Fruit fly (Drosophila melanogaster) whole organism, embryonic: ENCODE measurements around the gene CG10584.

ENCODE experiments used
- Abd-B ChIP-seq: fragments of 200-800 bp; sonication (Bioruptor generic); optimal IDR thresholded peaks from 2 replicates; lab custom pipeline; 2018; ENCODE audit warnings: missing biosample characterization, mild to moderate bottlenecking, missing genetic modification characterization, moderate library complexity
- CG10147 ChIP-seq: fragments of 200-800 bp; sonication (Bioruptor generic); optimal IDR thresholded peaks from 2 replicates; lab custom pipeline; 2019; ENCODE audit warnings: missing biosample characterization, mild to moderate bottlenecking, missing genetic modification characterization, moderate library complexity
- CG10654 ChIP-seq: fragments of 200-800 bp; sonication (Bioruptor generic); optimal IDR thresholded peaks from 2 replicates; lab custom pipeline; 2016; ENCODE audit warnings: missing biosample characterization, missing genetic modification characterization
- CG11093 ChIP-seq: fragments of 200-800 bp; sonication (Bioruptor generic); IDR thresholded peaks from 3 replicates; pipeline ENCODE4 v1.3.6; 2022; ENCODE audit warnings: missing biosample characterization, missing genetic modification characterization
- CG11695 ChIP-seq: fragments of 200-800 bp; sonication (Bioruptor generic); IDR thresholded peaks from 3 replicates; pipeline ENCODE4 v1.3.6; 2022; ENCODE audit warnings: missing biosample characterization, missing genetic modification characterization
- CG12155 ChIP-seq: fragments of 200-800 bp; sonication (Bioruptor generic); optimal IDR thresholded peaks from 3 replicates; lab custom pipeline; 2016; ENCODE audit warnings: missing biosample characterization, missing genetic modification characterization
- CG15011 ChIP-seq: fragments of 200-800 bp; sonication (Bioruptor generic); optimal IDR thresholded peaks from 3 replicates; lab custom pipeline; 2018; ENCODE audit warnings: missing biosample characterization, mild to moderate bottlenecking, missing genetic modification characterization
- CG15073 ChIP-seq: fragments of 200-800 bp; sonication (Bioruptor generic); optimal IDR thresholded peaks from 2 replicates; lab custom pipeline; 2016; ENCODE audit warnings: missing biosample characterization, missing genetic modification characterization
- CG15479 ChIP-seq: fragments of 200-800 bp; sonication (Bioruptor generic); optimal IDR thresholded peaks from 3 replicates; lab custom pipeline; 2019; ENCODE audit warnings: missing biosample characterization, mild to moderate bottlenecking, missing genetic modification characterization, moderate library complexity
- CG1602 ChIP-seq: fragments of 200-800 bp; sonication (Bioruptor generic); optimal IDR thresholded peaks from 3 replicates; lab custom pipeline; 2016; ENCODE audit warnings: missing biosample characterization, missing genetic modification characterization
- CG17385 ChIP-seq: fragments of 200-800 bp; sonication (Bioruptor generic); optimal IDR thresholded peaks from 3 replicates; lab custom pipeline; 2018; ENCODE audit warnings: missing biosample characterization, mild to moderate bottlenecking, missing genetic modification characterization
- CG1832 ChIP-seq: fragments of 200-800 bp; sonication (Bioruptor generic); optimal IDR thresholded peaks from 2 replicates; lab custom pipeline; 2017; ENCODE audit warnings: missing biosample characterization, mild to moderate bottlenecking, missing genetic modification characterization, inconsistent platforms
- CG2199 ChIP-seq: fragments of 200-800 bp; sonication (Bioruptor generic); IDR thresholded peaks from 3 replicates; pipeline ENCODE4 v1.3.6; 2022; ENCODE audit warnings: missing biosample characterization, missing genetic modification characterization
- CG2889 ChIP-seq: fragments of 200-800 bp; sonication (Bioruptor generic); IDR thresholded peaks from 3 replicates; pipeline ENCODE4 v1.3.6; 2022; ENCODE audit warnings: missing biosample characterization, missing genetic modification characterization
- CG4707 ChIP-seq: fragments of 200-800 bp; sonication (Bioruptor generic); optimal IDR thresholded peaks from 2 replicates; lab custom pipeline; 2018; ENCODE audit warnings: missing biosample characterization, mild to moderate bottlenecking, missing genetic modification characterization, moderate library complexity
- CG6272 ChIP-seq: fragments of 200-800 bp; sonication (Bioruptor generic); IDR thresholded peaks from 2 replicates; pipeline ENCODE4 v1.3.6; 2022; ENCODE audit warnings: missing biosample characterization, missing genetic modification characterization
- Deaf1 ChIP-seq: fragments of 200-800 bp; optimal IDR thresholded peaks from 3 replicates; lab custom pipeline; 2019; ENCODE audit warnings: missing biosample characterization, mild to moderate bottlenecking, missing genetic modification characterization, moderate library complexity
- Dll ChIP-seq: fragments of 200-800 bp; sonication (Bioruptor generic); IDR thresholded peaks from 4 replicates; pipeline ENCODE4 v1.3.6; 2022; ENCODE audit warnings: missing biosample characterization, missing genetic modification characterization; ENCODE audit not compliant: partially characterized antibody
- Dref ChIP-seq: fragments of 200-800 bp; sonication (Bioruptor generic); IDR thresholded peaks from 2 replicates; pipeline ENCODE4 v1.3.6; 2022; ENCODE audit warnings: missing biosample characterization, missing genetic modification characterization
- Drgx ChIP-seq: fragments of 200-800 bp; sonication (Bioruptor generic); IDR thresholded peaks from 2 replicates; pipeline ENCODE4 v1.3.6; 2022; ENCODE audit warnings: missing biosample characterization, missing genetic modification characterization
- Fer2 ChIP-seq: fragments of 200-800 bp; sonication (Bioruptor generic); optimal IDR thresholded peaks from 2 replicates; lab custom pipeline; 2018; ENCODE audit warnings: missing biosample characterization, mild to moderate bottlenecking, missing genetic modification characterization, moderate library complexity
- Fer3 ChIP-seq: fragments of 200-800 bp; sonication (Bioruptor generic); optimal IDR thresholded peaks from 2 replicates; lab custom pipeline; 2018; ENCODE audit warnings: missing biosample characterization, mild to moderate bottlenecking, missing genetic modification characterization, moderate library complexity
- HLH3B ChIP-seq: fragments of 200-800 bp; sonication (Bioruptor generic); IDR thresholded peaks from 2 replicates; pipeline ENCODE4 v1.3.6; 2022; ENCODE audit warnings: missing biosample characterization, missing genetic modification characterization
- HmgZ ChIP-seq: fragments of 200-800 bp; sonication (Bioruptor generic); optimal IDR thresholded peaks from 2 replicates; lab custom pipeline; 2018; ENCODE audit warnings: missing biosample characterization, mild to moderate bottlenecking, missing genetic modification characterization
- Hr78 ChIP-seq, 2 experiments: fragments of 200-800 bp in 1 of 2; fragments of >200 bp in 1 of 2; sonication (Bioruptor generic) in 1 of 2; optimal IDR thresholded peaks; 2 replicates each; lab custom pipeline; 2017 to 2019; ENCODE audit warnings: missing biosample characterization in 2 of 2, missing genetic modification characterization in 2 of 2, mild to moderate bottlenecking in 1 of 2, moderate library complexity in 1 of 2
- Rx ChIP-seq: fragments of 200-800 bp; sonication (Bioruptor generic); IDR thresholded peaks from 2 replicates; pipeline ENCODE4 v1.3.6; 2022; ENCODE audit warnings: missing biosample characterization, missing genetic modification characterization
- Trl ChIP-seq, 3 experiments: fragments of >200 bp in 2 of 3; fragments of 200-800 bp in 1 of 3; sonication (Bioruptor generic) in 1 of 3; optimal IDR thresholded peaks; 2 replicates in 1 of 3; 3 replicates in 2 of 3; lab custom pipeline; 2016 to 2017; ENCODE audit warnings: missing biosample characterization in 1 of 3, missing genetic modification characterization in 1 of 3
- aop ChIP-seq: fragments of 200-800 bp; sonication (Bioruptor generic); IDR thresholded peaks from 2 replicates; pipeline ENCODE4 v1.3.6; 2022; ENCODE audit warnings: missing biosample characterization, missing genetic modification characterization
- az2 ChIP-seq: fragments of 200-800 bp; sonication (Bioruptor generic); optimal IDR thresholded peaks from 3 replicates; lab custom pipeline; 2016; ENCODE audit warnings: missing biosample characterization, missing genetic modification characterization
- chn ChIP-seq: fragments of 200-800 bp; sonication (Bioruptor generic); optimal IDR thresholded peaks from 2 replicates; lab custom pipeline; 2016; ENCODE audit warnings: missing biosample characterization, missing genetic modification characterization
- crol ChIP-seq: fragments of 200-800 bp; sonication (Bioruptor generic); IDR thresholded peaks from 2 replicates; pipeline ENCODE4 v1.3.6; 2022; ENCODE audit warnings: missing biosample characterization, missing genetic modification characterization
- cwo ChIP-seq: fragments of 200-800 bp; sonication (Bioruptor generic); optimal IDR thresholded peaks from 3 replicates; lab custom pipeline; 2017; ENCODE audit warnings: missing biosample characterization, missing genetic modification characterization, mild to moderate bottlenecking, moderate library complexity, missing genetic modification reagents
- dati ChIP-seq: fragments of 200-800 bp; sonication (Bioruptor generic); IDR thresholded peaks from 2 replicates; pipeline ENCODE4 v1.3.6; 2022; ENCODE audit warnings: missing biosample characterization, missing genetic modification characterization
- en ChIP-seq: fragments of 200-800 bp; sonication (Bioruptor generic); optimal IDR thresholded peaks from 2 replicates; lab custom pipeline; 2016; ENCODE audit warnings: missing biosample characterization, missing genetic modification characterization
- gcm2 ChIP-seq: fragments of 200-800 bp; sonication (Bioruptor generic); optimal IDR thresholded peaks from 2 replicates; lab custom pipeline; 2016; ENCODE audit warnings: missing biosample characterization, missing genetic modification characterization
- grn ChIP-seq: fragments of 200-800 bp; sonication (Bioruptor generic); optimal IDR thresholded peaks from 3 replicates; lab custom pipeline; 2017; ENCODE audit warnings: missing biosample characterization, missing genetic modification characterization
- lbe ChIP-seq: fragments of 200-800 bp; sonication (Bioruptor generic); optimal IDR thresholded peaks from 2 replicates; lab custom pipeline; 2016; ENCODE audit warnings: missing biosample characterization, mild to moderate bottlenecking, missing genetic modification characterization
- nau ChIP-seq: fragments of 200-800 bp; sonication (Bioruptor generic); optimal IDR thresholded peaks from 3 replicates; lab custom pipeline; 2017; ENCODE audit warnings: missing biosample characterization, mild to moderate bottlenecking, missing genetic modification characterization, missing genetic modification reagents
- pho ChIP-seq: fragments of 200-800 bp; sonication (Bioruptor generic); optimal IDR thresholded peaks from 2 replicates; lab custom pipeline; 2016; ENCODE audit warnings: missing biosample characterization, missing genetic modification characterization
- pros ChIP-seq: fragments of 200-800 bp; sonication (Bioruptor generic); optimal IDR thresholded peaks from 3 replicates; lab custom pipeline; 2019; ENCODE audit warnings: missing biosample characterization, mild to moderate bottlenecking, missing genetic modification characterization, moderate library complexity
- psq ChIP-seq: fragments of 200-800 bp; sonication (Bioruptor generic); optimal IDR thresholded peaks from 2 replicates; lab custom pipeline; 2017; ENCODE audit warnings: missing biosample characterization, missing genetic modification characterization
- rib ChIP-seq: fragments of 200-800 bp; sonication (Bioruptor generic); IDR thresholded peaks from 2 replicates; pipeline ENCODE4 v1.3.6; 2022; ENCODE audit warnings: missing biosample characterization, missing genetic modification characterization
- row ChIP-seq: fragments of 200-800 bp; sonication (Bioruptor generic); IDR thresholded peaks from 3 replicates; pipeline ENCODE4 v1.3.6; 2022; ENCODE audit warnings: missing biosample characterization, missing genetic modification characterization
- sens ChIP-seq: fragments of 200-800 bp; sonication (Bioruptor generic); peaks from one replicate; lab custom pipeline; 2016; ENCODE audit warnings: missing biosample characterization, missing genetic modification characterization
- slbo ChIP-seq: fragments of 200-800 bp; sonication (Bioruptor generic); IDR thresholded peaks from 2 replicates; pipeline ENCODE4 v1.3.6; 2022; ENCODE audit warnings: missing biosample characterization, missing genetic modification characterization
- sug ChIP-seq: fragments of 200-800 bp; optimal IDR thresholded peaks from 2 replicates; lab custom pipeline; 2019; ENCODE audit warnings: missing biosample characterization, mild to moderate bottlenecking, missing genetic modification characterization, moderate library complexity
- tin ChIP-seq: fragments of 200-800 bp; sonication (Bioruptor generic); optimal IDR thresholded peaks from 3 replicates; lab custom pipeline; 2016; ENCODE audit warnings: missing biosample characterization, missing genetic modification characterization
- twi ChIP-seq: fragments of 200-800 bp; optimal IDR thresholded peaks from 2 replicates; lab custom pipeline; 2019; ENCODE audit warnings: missing biosample characterization, mild to moderate bottlenecking, missing genetic modification characterization, moderate library complexity
- vnd ChIP-seq: fragments of 200-800 bp; sonication (Bioruptor generic); IDR thresholded peaks from 3 replicates; pipeline ENCODE4 v1.3.6; 2022; ENCODE audit warnings: missing biosample characterization, missing genetic modification characterization; ENCODE audit not compliant: partially characterized antibody
- wek ChIP-seq: fragments of 200-800 bp; sonication (Bioruptor generic); optimal IDR thresholded peaks from 3 replicates; lab custom pipeline; 2018; ENCODE audit warnings: missing biosample characterization, mild to moderate bottlenecking, missing genetic modification characterization, moderate library complexity
- zen2 ChIP-seq: fragments of 200-800 bp; sonication (Bioruptor generic); IDR thresholded peaks from 3 replicates; pipeline ENCODE4 v1.3.6; 2022; ENCODE audit warnings: missing biosample characterization, missing genetic modification characterization; ENCODE audit not compliant: partially characterized antibody

Gene CG10584

dm6 chr3L:21023364-21023763, 7.8 kb downstream of the CG10584 start (continued):
- TF ChIP-seq HmgZ (tag; lab: Kevin White, UChicago) = no peak
- no peak for TF ChIP-seq en (GFP tag; lab: Kevin White, UChicago)
- TF ChIP-seq aop (GFP tag; lab: Robert Waterston, UW) = no peak
- peak; percentile 23; the same call in 1 of the 2 replicates for TF ChIP-seq rib (GFP tag; lab: Robert Waterston, UW)
- TF ChIP-seq row (GFP tag; lab: Robert Waterston, UW) = no peak
- TF ChIP-seq CG12155 = peak; percentile 85
- TF ChIP-seq HLH3B = no peak
- TF ChIP-seq CG17385 = peak; percentile 28
- no peak for TF ChIP-seq CG11093 (GFP tag; lab: Robert Waterston, UW)
- TF ChIP-seq lbe (GFP tag; lab: Kevin White, UChicago) = peak; percentile 14
- peak; percentile 90 to 92 for TF ChIP-seq Trl (optimal IDR thresholded peaks at IDR 0.05; lab: Kevin White, UChicago)
- TF ChIP-seq Trl (GFP tag; optimal IDR thresholded peaks at IDR 0.05; lab: Kevin White, UChicago) = no peak
- no peak for TF ChIP-seq twi (tag; lab: Kevin White, UChicago)
- no peak for TF ChIP-seq CG15479
- peak; percentile 67; the same call in 2 of the 3 replicates for TF ChIP-seq zen2
- TF ChIP-seq crol = peak; percentile 96
- TF ChIP-seq sens (GFP tag; lab: Kevin White, UChicago) = peak; percentile 41
- TF ChIP-seq Drgx (GFP tag; lab: Robert Waterston, UW) = 0 out of 2 replicates have a peak, but pooled peaks have one; percentile 4
- TF ChIP-seq Fer3 = no peak
- no peak for TF ChIP-seq CG1602 (GFP tag; lab: Kevin White, UChicago)
- peak; percentile 63 for TF ChIP-seq CG1832 (GFP tag; lab: Kevin White, UChicago)
- TF ChIP-seq CG4707 = no peak
- TF ChIP-seq, all 482 proteins: peak for 33

dm6 chr3L:21014516-21014945, 16.6 kb downstream of the CG10584 start:
- TF ChIP-seq grn (GFP tag; lab: Kevin White, UChicago) (peak; percentile 39), Hr78 (GFP tag; optimal IDR thresholded peaks at IDR 0.05; lab: Kevin White, UChicago) (no peak), Dref (GFP tag; lab: Robert Waterston, UW) (no peak), twi (tag; lab: Kevin White, UChicago) (no peak), pho (GFP tag; lab: Kevin White, UChicago) (no peak), CG2199 (GFP tag; lab: Robert Waterston, UW) (0 out of 3 replicates have a peak, but pooled peaks have one; percentile 33), Abd-B (GFP tag; lab: Kevin White, UChicago) (no peak), gcm2 (GFP tag; lab: Kevin White, UChicago) (no peak), CG15011 (GFP tag; lab: Kevin White, UChicago) (no peak), Dll (0 out of 4 replicates have a peak, but pooled peaks have one; percentile 14), CG10147 (GFP tag; lab: Kevin White, UChicago) (no peak), Fer2 (no peak), slbo (no peak), nau (no peak), CG11695 (GFP tag; lab: Robert Waterston, UW) (no peak), Rx (no peak), CG10654 (GFP tag; lab: Kevin White, UChicago) (no peak), vnd (GFP tag; lab: Robert Waterston, UW) (no peak), cwo (no peak), sug (tag; lab: Kevin White, UChicago) (peak; percentile 28), Deaf1 (tag; lab: Kevin White, UChicago) (peak; percentile 45), psq (GFP tag; lab: Kevin White, UChicago) (no peak), az2 (GFP tag; lab: Kevin White, UChicago) (no peak), tin (GFP tag; lab: Kevin White, UChicago) (no peak), pros (peak; percentile 78), CG15073 (GFP tag; lab: Kevin White, UChicago) (no peak), CG6272 (GFP tag; lab: Robert Waterston, UW) (no peak), dati (GFP tag; lab: Robert Waterston, UW) (no peak), wek (GFP tag; lab: Kevin White, UChicago) (no peak), chn (GFP tag; lab: Kevin White, UChicago) (no peak), CG2889 (no peak), CG17385 (no peak)
